Fruit fly (Drosophila melanogaster): ENCODE measurements around the gene Cpr11A.

Gene Cpr11A

dm6 chrX:12469172-12469571, 17.6 kb upstream of the Cpr11A start:
- TF ChIP-seq CG13204 (GFP tag; optimal IDR thresholded peaks at IDR 0.05) (no peak), gl (tag; optimal IDR thresholded peaks at IDR 0.05) (no peak), CG34367 (tag; optimal IDR thresholded peaks at IDR 0.05) (no peak), CG9948 (tag; optimal IDR thresholded peaks at IDR 0.05) (no peak), Ets98B (GFP tag; IDR thresholded peaks at IDR 0.05) (no peak), fd96Ca (GFP tag; IDR thresholded peaks at IDR 0.05) (no peak), CG12605 (GFP tag; IDR thresholded peaks at IDR 0.05) (no peak), CG8301 (tag; optimal IDR thresholded peaks at IDR 0.05) (no peak), rn (GFP tag; IDR thresholded peaks at IDR 0.05) (no peak), Pif1B (GFP tag; optimal IDR thresholded peaks at IDR 0.05) (no peak), CG17806 (tag; optimal IDR thresholded peaks at IDR 0.05) (no peak), CG32121 (GFP tag; IDR thresholded peaks at IDR 0.05) (no peak), CG15710 (tag; optimal IDR thresholded peaks at IDR 0.05) (no peak), CG8159 (tag; optimal IDR thresholded peaks at IDR 0.05) (no peak), EcR (GFP tag; optimal IDR thresholded peaks at IDR 0.05) (no peak)

dm6 chrX:12469778-12470177, 17.0 kb upstream of the Cpr11A start:
- TF ChIP-seq Ets98B (GFP tag; IDR thresholded peaks at IDR 0.05), result peak; percentile 12; the same call in 1 of the 2 replicates
- TF ChIP-seq CG32121 (GFP tag; IDR thresholded peaks at IDR 0.05), result 0 out of 2 replicates have a peak, but pooled peaks have one; percentile 18
- peak; percentile 27 for TF ChIP-seq CG8301 (tag; optimal IDR thresholded peaks at IDR 0.05)
- TF ChIP-seq CG10348 (GFP tag; IDR thresholded peaks at IDR 0.05), result no peak
- TF ChIP-seq CG13204 (GFP tag; optimal IDR thresholded peaks at IDR 0.05), result no peak
- TF ChIP-seq fd96Ca (GFP tag; IDR thresholded peaks at IDR 0.05), result no peak
- no peak for TF ChIP-seq Snoo (tag; optimal IDR thresholded peaks at IDR 0.05)
- no peak for TF ChIP-seq gl (tag; optimal IDR thresholded peaks at IDR 0.05)
- no peak for TF ChIP-seq CG34367 (tag; optimal IDR thresholded peaks at IDR 0.05)
- peak; percentile 44 for TF ChIP-seq Pif1A (GFP tag; optimal IDR thresholded peaks at IDR 0.05)
- TF ChIP-seq CG8159 (tag; optimal IDR thresholded peaks at IDR 0.05), result no peak
- TF ChIP-seq CG17806 (tag; optimal IDR thresholded peaks at IDR 0.05), result no peak
- TF ChIP-seq CG9948 (tag; optimal IDR thresholded peaks at IDR 0.05), result peak; percentile 17
- TF ChIP-seq D1 (tag; optimal IDR thresholded peaks at IDR 0.05), result peak; percentile 31
- peak; percentile 54; the same call in 2 of the 3 replicates for TF ChIP-seq CG4496 (GFP tag; IDR thresholded peaks at IDR 0.05)
- TF ChIP-seq EcR (GFP tag; optimal IDR thresholded peaks at IDR 0.05), result no peak
- no peak for TF ChIP-seq CG12605 (GFP tag; IDR thresholded peaks at IDR 0.05)
- TF ChIP-seq Pif1B (GFP tag; optimal IDR thresholded peaks at IDR 0.05), result no peak
- peak; percentile 58 for TF ChIP-seq CG14655 (GFP tag; optimal IDR thresholded peaks at IDR 0.05)
- no peak for TF ChIP-seq rn (GFP tag; IDR thresholded peaks at IDR 0.05)
- TF ChIP-seq CG15710 (tag; optimal IDR thresholded peaks at IDR 0.05), result no peak

dm6 chrX:12470187-12470931, 16.4 kb upstream of the Cpr11A start:
- TF ChIP-seq CG12605 (GFP tag; IDR thresholded peaks at IDR 0.05) (peak; percentile 6; the same call in 1 of the 2 replicates), gl (tag; optimal IDR thresholded peaks at IDR 0.05) (no peak), rn (GFP tag; IDR thresholded peaks at IDR 0.05) (no peak), CG34367 (tag; optimal IDR thresholded peaks at IDR 0.05) (no peak), CG14655 (GFP tag; optimal IDR thresholded peaks at IDR 0.05) (peak; percentile 50), D1 (tag; optimal IDR thresholded peaks at IDR 0.05) (no peak), CG4496 (GFP tag; IDR thresholded peaks at IDR 0.05) (peak; percentile 64; the same call in 2 of the 3 replicates), CG15710 (tag; optimal IDR thresholded peaks at IDR 0.05) (no peak), CG10348 (GFP tag; IDR thresholded peaks at IDR 0.05) (no peak), CG13204 (GFP tag; optimal IDR thresholded peaks at IDR 0.05) (no peak), EcR (GFP tag; optimal IDR thresholded peaks at IDR 0.05) (no peak), Pif1A (GFP tag; optimal IDR thresholded peaks at IDR 0.05) (peak; percentile 2), Snoo (tag; optimal IDR thresholded peaks at IDR 0.05) (peak; percentile 59), CG32121 (GFP tag; IDR thresholded peaks at IDR 0.05) (peak; percentile 18; the same call in 1 of the 2 replicates), CG17806 (tag; optimal IDR thresholded peaks at IDR 0.05) (no peak), Pif1B (GFP tag; optimal IDR thresholded peaks at IDR 0.05) (no peak), Ets98B (GFP tag; IDR thresholded peaks at IDR 0.05) (peak; percentile 51; the same call in 1 of the 2 replicates), CG8301 (tag; optimal IDR thresholded peaks at IDR 0.05) (peak; percentile 6), fd96Ca (GFP tag; IDR thresholded peaks at IDR 0.05) (peak; percentile 61; the same call in 2 of the 3 replicates), CG9948 (tag; optimal IDR thresholded peaks at IDR 0.05) (peak; percentile 24), CG8159 (tag; optimal IDR thresholded peaks at IDR 0.05) (peak; percentile 29)

- TF ChIP-seq fd96Ca (GFP tag; IDR thresholded peaks at IDR 0.05) (peak; percentile 58; the same call in 2 of the 3 replicates), CG34367 (tag; optimal IDR thresholded peaks at IDR 0.05) (no peak), CG17806 (tag; optimal IDR thresholded peaks at IDR 0.05) (no peak), Ets98B (GFP tag; IDR thresholded peaks at IDR 0.05) (peak; percentile 27; the same call in 1 of the 2 replicates), D1 (tag; optimal IDR thresholded peaks at IDR 0.05) (no peak), CG13204 (GFP tag; optimal IDR thresholded peaks at IDR 0.05) (no peak), rn (GFP tag; IDR thresholded peaks at IDR 0.05) (no peak), Pif1A (GFP tag; optimal IDR thresholded peaks at IDR 0.05) (no peak), Pif1B (GFP tag; optimal IDR thresholded peaks at IDR 0.05) (no peak), CG12605 (GFP tag; IDR thresholded peaks at IDR 0.05) (peak; percentile 46), Snoo (tag; optimal IDR thresholded peaks at IDR 0.05) (no peak), CG15710 (tag; optimal IDR thresholded peaks at IDR 0.05) (no peak), CG32121 (GFP tag; IDR thresholded peaks at IDR 0.05) (peak; percentile 27; the same call in 1 of the 2 replicates), CG8159 (tag; optimal IDR thresholded peaks at IDR 0.05) (no peak), CG9948 (tag; optimal IDR thresholded peaks at IDR 0.05) (no peak), CG10348 (GFP tag; IDR thresholded peaks at IDR 0.05) (no peak), CG8301 (tag; optimal IDR thresholded peaks at IDR 0.05) (no peak), gl (tag; optimal IDR thresholded peaks at IDR 0.05) (no peak), EcR (GFP tag; optimal IDR thresholded peaks at IDR 0.05) (no peak), CG4496 (GFP tag; IDR thresholded peaks at IDR 0.05) (peak; percentile 68; the same call in 2 of the 3 replicates), CG14655 (GFP tag; optimal IDR thresholded peaks at IDR 0.05) (no peak)
These were observed 15.4 kb upstream of the Cpr11A start for dm6 chrX:12471408-12471807.

All from whole organism, pupa.